Fruit fly (Drosophila melanogaster) whole organism, embryonic: Measurements from ENCODE around the gene CG8379.

Source experiments
- CG10209 ChIP-seq: fragments of 200-800 bp; sonication (Bioruptor generic); optimal IDR thresholded peaks from 3 replicates; lab custom pipeline; 2017; ENCODE audit warnings: missing biosample characterization, mild to moderate bottlenecking, missing genetic modification characterization, missing genetic modification reagents
- CG13775 ChIP-seq: fragments of 200-800 bp; sonication (Bioruptor generic); optimal IDR thresholded peaks from 3 replicates; lab custom pipeline; 2017; ENCODE audit warnings: missing biosample characterization, mild to moderate bottlenecking, missing genetic modification characterization
- CG16813 ChIP-seq: fragments of 200-800 bp; sonication (Bioruptor generic); IDR thresholded peaks from 3 replicates; pipeline ENCODE4 v1.3.6; 2022; ENCODE audit warnings: missing biosample characterization, missing genetic modification characterization; ENCODE audit not compliant: partially characterized antibody
- CG18764 ChIP-seq: fragments of 200-800 bp; sonication (Bioruptor generic); optimal IDR thresholded peaks from 3 replicates; lab custom pipeline; 2016; ENCODE audit warnings: missing biosample characterization, missing genetic modification characterization
- CG2129 ChIP-seq: fragments of 200-800 bp; sonication (Bioruptor generic); IDR thresholded peaks from 2 replicates; pipeline ENCODE4 v1.3.6; 2022; ENCODE audit warnings: missing biosample characterization, missing genetic modification characterization; ENCODE audit not compliant: partially characterized antibody
- CG2889 ChIP-seq: fragments of 200-800 bp; sonication (Bioruptor generic); IDR thresholded peaks from 3 replicates; pipeline ENCODE4 v1.3.6; 2022; ENCODE audit warnings: missing biosample characterization, missing genetic modification characterization
- CG31365 ChIP-seq: fragments of 200-800 bp; sonication (Bioruptor generic); optimal IDR thresholded peaks from 2 replicates; lab custom pipeline; 2018; ENCODE audit warnings: missing biosample characterization, mild to moderate bottlenecking, missing genetic modification characterization
- CG31441 ChIP-seq: fragments of 200-800 bp; sonication (Bioruptor generic); IDR thresholded peaks from 2 replicates; pipeline ENCODE4 v1.3.6; 2022; ENCODE audit warnings: missing biosample characterization, missing genetic modification characterization
- CG34224 ChIP-seq: fragments of 200-800 bp; sonication (Bioruptor generic); IDR thresholded peaks from 3 replicates; pipeline ENCODE4 v1.3.6; 2022; ENCODE audit warnings: missing biosample characterization, missing genetic modification characterization; ENCODE audit not compliant: partially characterized antibody
- CG3847 ChIP-seq: fragments of 200-800 bp; sonication (Bioruptor generic); IDR thresholded peaks from 2 replicates; pipeline ENCODE4 v1.3.6; 2022; ENCODE audit warnings: missing biosample characterization, missing genetic modification characterization
- CG42726 ChIP-seq: fragments of 200-800 bp; sonication (Bioruptor generic); IDR thresholded peaks from 2 replicates; pipeline ENCODE4 v1.3.6; 2022; ENCODE audit warnings: missing biosample characterization, missing genetic modification characterization; ENCODE audit not compliant: partially characterized antibody
- CG4854 ChIP-seq: fragments of 200-800 bp; sonication (Bioruptor generic); optimal IDR thresholded peaks from 2 replicates; lab custom pipeline; 2016; ENCODE audit warnings: missing biosample characterization, missing genetic modification characterization, inconsistent platforms
- CG6854 ChIP-seq: fragments of 200-800 bp; sonication (Bioruptor generic); optimal IDR thresholded peaks from 3 replicates; lab custom pipeline; 2017; ENCODE audit warnings: missing biosample characterization, mild to moderate bottlenecking, missing genetic modification characterization
- CG7987 ChIP-seq: fragments of 200-800 bp; sonication (Bioruptor generic); optimal IDR thresholded peaks from 2 replicates; lab custom pipeline; 2018; ENCODE audit warnings: missing biosample characterization, mild to moderate bottlenecking, missing genetic modification characterization, moderate library complexity
- CoRest ChIP-seq: fragments of 200-800 bp; sonication (Bioruptor generic); optimal IDR thresholded peaks from 3 replicates; lab custom pipeline; 2018; ENCODE audit warnings: missing biosample characterization, mild to moderate bottlenecking, missing genetic modification characterization, moderate library complexity
- D ChIP-seq, 2 experiments: fragments of 200-800 bp in 1 of 2; fragments of >200 bp in 1 of 2; sonication (Bioruptor generic) in 1 of 2; optimal IDR thresholded peaks; 2 replicates in 1 of 2; 3 replicates in 1 of 2; lab custom pipeline; 2017; ENCODE audit warnings: mild to moderate bottlenecking in 1 of 2, missing biosample characterization in 1 of 2, missing genetic modification characterization in 1 of 2, missing genetic modification reagents in 1 of 2
- Dad ChIP-seq: fragments of 200-800 bp; sonication (Bioruptor generic); optimal IDR thresholded peaks from 3 replicates; lab custom pipeline; 2016; ENCODE audit warnings: missing biosample characterization, missing genetic modification characterization
- HLH3B ChIP-seq: fragments of 200-800 bp; sonication (Bioruptor generic); IDR thresholded peaks from 2 replicates; pipeline ENCODE4 v1.3.6; 2022; ENCODE audit warnings: missing biosample characterization, missing genetic modification characterization
- Hey ChIP-seq: fragments of 200-800 bp; sonication (Bioruptor generic); optimal IDR thresholded peaks from 3 replicates; lab custom pipeline; 2018; ENCODE audit warnings: missing biosample characterization, mild to moderate bottlenecking, missing genetic modification characterization
- Hmx ChIP-seq: fragments of 200-800 bp; sonication (Bioruptor generic); optimal IDR thresholded peaks from 2 replicates; lab custom pipeline; 2016; ENCODE audit warnings: missing biosample characterization, missing genetic modification characterization
- Lhr ChIP-seq: fragments of 200-800 bp; sonication (Bioruptor generic); optimal IDR thresholded peaks from 3 replicates; lab custom pipeline; 2017; ENCODE audit warnings: mild to moderate bottlenecking, missing biosample characterization, missing genetic modification reagents, missing genetic modification characterization
- MBD-R2 ChIP-seq: fragments of 200-800 bp; sonication (Bioruptor generic); IDR thresholded peaks from 2 replicates; pipeline ENCODE4 v1.3.6; 2022; ENCODE audit warnings: missing biosample characterization, missing genetic modification characterization
- Nf-YC ChIP-seq: fragments of 200-800 bp; optimal IDR thresholded peaks from 3 replicates; lab custom pipeline; 2019; ENCODE audit warnings: missing biosample characterization, mild to moderate bottlenecking, missing genetic modification characterization, moderate library complexity
- PHDP ChIP-seq: fragments of 200-800 bp; sonication (Bioruptor generic); optimal IDR thresholded peaks from 3 replicates; lab custom pipeline; 2018; ENCODE audit warnings: missing biosample characterization, mild to moderate bottlenecking, missing genetic modification characterization, moderate library complexity
- Sox100B ChIP-seq: fragments of 200-800 bp; sonication (Bioruptor generic); optimal IDR thresholded peaks from 3 replicates; lab custom pipeline; 2018; ENCODE audit warnings: missing biosample characterization, mild to moderate bottlenecking, missing genetic modification characterization
- Sry-δ ChIP-seq: fragments of 200-800 bp; sonication (Bioruptor generic); optimal IDR thresholded peaks from 2 replicates; lab custom pipeline; 2016; ENCODE audit warnings: missing biosample characterization, missing genetic modification characterization
- ase ChIP-seq: fragments of 200-800 bp; sonication (Bioruptor generic); IDR thresholded peaks from 3 replicates; pipeline ENCODE4 v1.3.6; 2022; ENCODE audit warnings: missing biosample characterization, missing genetic modification characterization
- ato ChIP-seq: fragments of 200-800 bp; sonication (Bioruptor generic); IDR thresholded peaks from 2 replicates; pipeline ENCODE4 v1.3.6; 2022; ENCODE audit warnings: missing biosample characterization, missing genetic modification characterization; ENCODE audit not compliant: partially characterized antibody
- az2 ChIP-seq: fragments of 200-800 bp; sonication (Bioruptor generic); optimal IDR thresholded peaks from 3 replicates; lab custom pipeline; 2016; ENCODE audit warnings: missing biosample characterization, missing genetic modification characterization
- cas ChIP-seq: fragments of 200-800 bp; sonication (Bioruptor generic); IDR thresholded peaks from 2 replicates; pipeline ENCODE4 v1.3.6; 2022; ENCODE audit warnings: missing biosample characterization, missing genetic modification characterization
- cg ChIP-seq: fragments of 200-800 bp; sonication (Bioruptor generic); optimal IDR thresholded peaks from 3 replicates; lab custom pipeline; 2019; ENCODE audit warnings: missing biosample characterization, mild to moderate bottlenecking, missing genetic modification characterization, moderate library complexity
- chif ChIP-seq, 2 experiments: fragments of 200-800 bp; sonication (Bioruptor generic); optimal IDR thresholded peaks; 3 replicates each; lab custom pipeline; 2016; ENCODE audit warnings: missing biosample characterization in 2 of 2, missing genetic modification characterization in 2 of 2
- crc ChIP-seq: fragments of 200-800 bp; sonication (Bioruptor generic); optimal IDR thresholded peaks from 2 replicates; lab custom pipeline; 2016; ENCODE audit warnings: missing biosample characterization, missing genetic modification characterization
- fd96Cb ChIP-seq: fragments of 200-800 bp; sonication (Bioruptor generic); optimal IDR thresholded peaks from 2 replicates; lab custom pipeline; 2018; ENCODE audit warnings: missing biosample characterization, mild to moderate bottlenecking, missing genetic modification characterization, moderate library complexity
- gro ChIP-seq: fragments of 200-800 bp; sonication (Bioruptor generic); optimal IDR thresholded peaks from 2 replicates; lab custom pipeline; 2016; ENCODE audit warnings: missing biosample characterization, missing genetic modification characterization
- hbn ChIP-seq: fragments of 200-800 bp; sonication (Bioruptor generic); IDR thresholded peaks from 2 replicates; pipeline ENCODE4 v1.3.6; 2022; ENCODE audit warnings: missing biosample characterization, missing genetic modification characterization; ENCODE audit not compliant: partially characterized antibody
- kni ChIP-seq: fragments of 200-800 bp; sonication (Bioruptor generic); optimal IDR thresholded peaks from 3 replicates; lab custom pipeline; 2017; ENCODE audit warnings: mild to moderate bottlenecking, missing biosample characterization, missing genetic modification reagents, missing genetic modification characterization
- lmd ChIP-seq: fragments of 200-800 bp; sonication (Bioruptor generic); IDR thresholded peaks from 2 replicates; pipeline ENCODE4 v1.3.6; 2022; ENCODE audit warnings: missing biosample characterization, missing genetic modification characterization
- nerfin-2 ChIP-seq: fragments of 200-800 bp; sonication (Bioruptor generic); IDR thresholded peaks from 2 replicates; pipeline ENCODE4 v1.3.6; 2022; ENCODE audit warnings: missing biosample characterization, missing genetic modification characterization; ENCODE audit not compliant: partially characterized antibody
- phol ChIP-seq: fragments of 200-800 bp; sonication (Bioruptor generic); optimal IDR thresholded peaks from 3 replicates; lab custom pipeline; 2018; ENCODE audit warnings: missing biosample characterization, mild to moderate bottlenecking, missing genetic modification characterization, moderate library complexity
- scrt ChIP-seq: fragments of 200-800 bp; sonication (Bioruptor generic); optimal IDR thresholded peaks from 2 replicates; lab custom pipeline; 2018; ENCODE audit warnings: missing biosample characterization, mild to moderate bottlenecking, missing genetic modification characterization, moderate library complexity
- slou ChIP-seq: fragments of 200-800 bp; sonication (Bioruptor generic); optimal IDR thresholded peaks from 3 replicates; lab custom pipeline; 2016; ENCODE audit warnings: missing biosample characterization, missing genetic modification characterization
- sna ChIP-seq: fragments of 200-800 bp; sonication (Bioruptor generic); IDR thresholded peaks from 2 replicates; pipeline ENCODE4 v1.3.6; 2022; ENCODE audit warnings: missing biosample characterization, missing genetic modification characterization; ENCODE audit not compliant: partially characterized antibody
- tup ChIP-seq: fragments of 200-800 bp; sonication (Bioruptor generic); optimal IDR thresholded peaks from 2 replicates; lab custom pipeline; 2016; ENCODE audit warnings: missing biosample characterization, mild to moderate bottlenecking, missing genetic modification characterization, moderate library complexity
- vfl ChIP-seq: fragments of 200-800 bp; sonication (Bioruptor generic); optimal IDR thresholded peaks from 2 replicates; lab custom pipeline; 2016; ENCODE audit warnings: missing biosample characterization, missing genetic modification characterization
- wek ChIP-seq: fragments of 200-800 bp; sonication (Bioruptor generic); optimal IDR thresholded peaks from 3 replicates; lab custom pipeline; 2018; ENCODE audit warnings: missing biosample characterization, mild to moderate bottlenecking, missing genetic modification characterization, moderate library complexity
- zen2 ChIP-seq: fragments of 200-800 bp; sonication (Bioruptor generic); IDR thresholded peaks from 3 replicates; pipeline ENCODE4 v1.3.6; 2022; ENCODE audit warnings: missing biosample characterization, missing genetic modification characterization; ENCODE audit not compliant: partially characterized antibody
- zfh1 ChIP-seq: fragments of 200-800 bp; sonication (Bioruptor generic); IDR thresholded peaks from 3 replicates; pipeline ENCODE4 v1.3.6; 2022; ENCODE audit warnings: missing biosample characterization, missing genetic modification characterization

The CG8379 gene

dm6 chr3R:8812342-8812966, 11.8 kb upstream of the CG8379 start (continued):
- no peak for TF ChIP-seq hbn (GFP tag; lab: Robert Waterston, UW)
- TF ChIP-seq lmd (GFP tag; lab: Robert Waterston, UW) = peak; percentile 48
- peak; percentile 57; the same call in 2 of the 3 replicates for TF ChIP-seq zfh1
- TF ChIP-seq PHDP (tag; lab: Kevin White, UChicago) = no peak
- no peak for TF ChIP-seq vfl (GFP tag; lab: Kevin White, UChicago)
- TF ChIP-seq wek = peak; percentile 40
- peak; percentile 45 for TF ChIP-seq slou
- no peak for TF ChIP-seq nerfin-2 (GFP tag; lab: Robert Waterston, UW)
- peak; percentile 6 for TF ChIP-seq crc (GFP tag; lab: Kevin White, UChicago)
- TF ChIP-seq Lhr (GFP tag; lab: Kevin White, UChicago) = no peak
- no peak for TF ChIP-seq CG13775 (GFP tag; lab: Kevin White, UChicago)
- TF ChIP-seq CG18764 (GFP tag; lab: Kevin White, UChicago) = peak; percentile 10
- TF ChIP-seq chif (GFP tag; optimal IDR thresholded peaks at IDR 0.05; lab: Kevin White, UChicago) = peak in 1 of 2 experiments; percentile 38
- no peak for TF ChIP-seq sna (GFP tag; lab: Robert Waterston, UW)
- 0 out of 2 replicates have a peak, but pooled peaks have one; percentile 11 for TF ChIP-seq MBD-R2 (GFP tag; lab: Robert Waterston, UW)
- TF ChIP-seq cg (GFP tag; lab: Kevin White, UChicago) = peak; percentile 43
- TF ChIP-seq CG16813 (GFP tag; lab: Robert Waterston, UW) = no peak
- TF ChIP-seq az2 = peak; percentile 19
- TF ChIP-seq tup (GFP tag; lab: Kevin White, UChicago) = peak; percentile 4
- TF ChIP-seq fd96Cb = peak; percentile 39
- TF ChIP-seq CoRest = peak; percentile 21
- TF ChIP-seq CG10209 = no peak
- TF ChIP-seq CG31365 (tag; lab: Kevin White, UChicago) = no peak
- TF ChIP-seq CG2129 (GFP tag; lab: Robert Waterston, UW) = no peak
- peak; percentile 56; the same call in 1 of the 3 replicates for TF ChIP-seq ase (GFP tag; lab: Robert Waterston, UW)
- no peak for TF ChIP-seq D (optimal IDR thresholded peaks at IDR 0.05; lab: Kevin White, UChicago)
- TF ChIP-seq D (GFP tag; optimal IDR thresholded peaks at IDR 0.05; lab: Kevin White, UChicago) = peak; percentile 7
- peak; percentile 39; the same call in 1 of the 2 replicates for TF ChIP-seq CG31441 (GFP tag; lab: Robert Waterston, UW)
- TF ChIP-seq gro (GFP tag; lab: Kevin White, UChicago) = no peak
- peak; percentile 52 for TF ChIP-seq kni (GFP tag; lab: Kevin White, UChicago)
- TF ChIP-seq scrt (GFP tag; lab: Kevin White, UChicago) = no peak
- no peak for TF ChIP-seq Sox100B
- no peak for TF ChIP-seq Sry-δ (GFP tag; lab: Kevin White, UChicago)
- peak; percentile 10 for TF ChIP-seq Nf-YC (tag; lab: Kevin White, UChicago)
- TF ChIP-seq CG42726 (GFP tag; lab: Robert Waterston, UW) = no peak
- TF ChIP-seq HLH3B (GFP tag; lab: Robert Waterston, UW) = peak; percentile 47
- no peak for TF ChIP-seq Dad
- TF ChIP-seq CG4854 (GFP tag; lab: Kevin White, UChicago) = no peak
- no peak for TF ChIP-seq ato (GFP tag; lab: Robert Waterston, UW)
- TF ChIP-seq Hmx (GFP tag; lab: Kevin White, UChicago) = no peak
- TF ChIP-seq zen2 (GFP tag; lab: Robert Waterston, UW) = no peak
- TF ChIP-seq cas (GFP tag; lab: Robert Waterston, UW) = peak; percentile 14; the same call in 1 of the 2 replicates
- TF ChIP-seq CG6854 (GFP tag; lab: Kevin White, UChicago) = no peak
- TF ChIP-seq CG7987 (GFP tag; lab: Kevin White, UChicago) = no peak
- TF ChIP-seq CG34224 = no peak
- TF ChIP-seq CG2889 (GFP tag; lab: Robert Waterston, UW) = 0 out of 3 replicates have a peak, but pooled peaks have one; percentile 58
- no peak for TF ChIP-seq CG3847 (GFP tag; lab: Robert Waterston, UW)
- TF ChIP-seq Hey (tag; lab: Kevin White, UChicago) = no peak
- peak; percentile 32 for TF ChIP-seq phol
